In genomic region chrX:12575827-12576408, dm6 we compare ENCODE assay signal across 1 fruit fly cellular context.
TF ChIP-seq lines count a peak whose summit lies in the region.

No protein-coding gene starts in this region.

TF ChIP-seq in whole organism, embryonic, 481 proteins besides CTCF, POLR2A, EP300 and RAD21 (continued from another document and continues in another):
- TF ChIP-seq Rx (GFP tag; IDR thresholded peaks at IDR 0.05; lab: Robert Waterston, UW) (0 out of 2 replicates have a peak, but pooled peaks have one; percentile 22), CG4730 (GFP tag; IDR thresholded peaks at IDR 0.05; lab: Robert Waterston, UW) (peak; percentile 18; the same call in 1 of the 2 replicates), sr (GFP tag; IDR thresholded peaks at IDR 0.05; lab: Robert Waterston, UW) (no peak), bowl (GFP tag; IDR thresholded peaks at IDR 0.05; lab: Robert Waterston, UW) (no peak), tll (GFP tag; optimal IDR thresholded peaks at IDR 0.05; lab: Kevin White, UChicago) (no peak), run (tag; optimal IDR thresholded peaks at IDR 0.05; lab: Kevin White, UChicago) (no peak), CG11504 (tag; optimal IDR thresholded peaks at IDR 0.05; lab: Kevin White, UChicago) (peak; percentile 70), kay (GFP tag; optimal IDR thresholded peaks at IDR 0.05; lab: Kevin White, UChicago) (peak; percentile 32), slou (GFP tag; optimal IDR thresholded peaks at IDR 0.05; lab: Kevin White, UChicago) (no peak), Atf-2 (GFP tag; optimal IDR thresholded peaks at IDR 0.05; lab: Kevin White, UChicago) (peak; percentile 55), wek (GFP tag; optimal IDR thresholded peaks at IDR 0.05; lab: Kevin White, UChicago) (no peak), ato (GFP tag; IDR thresholded peaks at IDR 0.05; lab: Robert Waterston, UW; ENCODE audit: partially characterized antibody) (no peak), psq (GFP tag; optimal IDR thresholded peaks at IDR 0.05; lab: Kevin White, UChicago) (no peak), maf-S (GFP tag; optimal IDR thresholded peaks at IDR 0.05; lab: Kevin White, UChicago) (no peak), rib (GFP tag; IDR thresholded peaks at IDR 0.05; lab: Robert Waterston, UW) (peak; percentile 71), Oaz (GFP tag; IDR thresholded peaks at IDR 0.05; lab: Robert Waterston, UW) (no peak), CG10366 (GFP tag; IDR thresholded peaks at IDR 0.05; lab: Robert Waterston, UW) (peak; percentile 38; the same call in 1 of the 2 replicates), gro (GFP tag; optimal IDR thresholded peaks at IDR 0.05; lab: Kevin White, UChicago) (no peak), sima (GFP tag; optimal IDR thresholded peaks at IDR 0.05; lab: Kevin White, UChicago) (no peak), Taf1 (GFP tag; IDR thresholded peaks at IDR 0.05; lab: Robert Waterston, UW) (no peak), mirr (GFP tag; optimal IDR thresholded peaks at IDR 0.05; lab: Kevin White, UChicago) (no peak), CG8478 (optimal IDR thresholded peaks at IDR 0.05; lab: Kevin White, UChicago) (peak; percentile 80), CG4360 (GFP tag; IDR thresholded peaks at IDR 0.05; lab: Robert Waterston, UW) (no peak), Dref (GFP tag; IDR thresholded peaks at IDR 0.05; lab: Robert Waterston, UW) (no peak), CG13424 (tag; optimal IDR thresholded peaks at IDR 0.05; lab: Kevin White, UChicago) (peak; percentile 68), ATbp (GFP tag; optimal IDR thresholded peaks at IDR 0.05; lab: Kevin White, UChicago) (peak; percentile 61), eve (GFP tag; optimal IDR thresholded peaks at IDR 0.05; lab: Kevin White, UChicago) (peak in 1 of 2 experiments; percentile 86), ranshi (GFP tag; IDR thresholded peaks at IDR 0.05; lab: Robert Waterston, UW) (peak; percentile 47; the same call in 1 of the 2 replicates), CG42726 (GFP tag; IDR thresholded peaks at IDR 0.05; lab: Robert Waterston, UW; ENCODE audit: partially characterized antibody) (no peak), Dad (GFP tag; optimal IDR thresholded peaks at IDR 0.05; lab: Kevin White, UChicago) (no peak), sob (GFP tag; IDR thresholded peaks at IDR 0.05; lab: Robert Waterston, UW) (no peak), ttk (GFP tag; IDR thresholded peaks at IDR 0.05; lab: Robert Waterston, UW) (no peak), chinmo (GFP tag; IDR thresholded peaks at IDR 0.05; lab: Robert Waterston, UW; ENCODE audit: partially characterized antibody) (no peak), Ada2b (GFP tag; IDR thresholded peaks at IDR 0.05; lab: Robert Waterston, UW) (no peak), Max (GFP tag; optimal IDR thresholded peaks at IDR 0.05; lab: Kevin White, UChicago) (peak; percentile 63), CG14965 (GFP tag; optimal IDR thresholded peaks at IDR 0.05; lab: Kevin White, UChicago; ENCODE audit: borderline replicate concordance) (no peak), CG17802 (tag; optimal IDR thresholded peaks at IDR 0.05; lab: Kevin White, UChicago) (no peak), CG10654 (GFP tag; optimal IDR thresholded peaks at IDR 0.05; lab: Kevin White, UChicago) (peak; percentile 38), eyg (GFP tag; optimal IDR thresholded peaks at IDR 0.05; lab: Kevin White, UChicago) (no peak), CG8089 (GFP tag; optimal IDR thresholded peaks at IDR 0.05; lab: Kevin White, UChicago) (peak; percentile 5), Atf3 (GFP tag; optimal IDR thresholded peaks at IDR 0.05; lab: Kevin White, UChicago) (peak; percentile 33), Hr78 (GFP tag; optimal IDR thresholded peaks at IDR 0.05; lab: Kevin White, UChicago) (no peak), CG7963 (GFP tag; IDR thresholded peaks at IDR 0.05; lab: Robert Waterston, UW; ENCODE audit: partially characterized antibody) (no peak), CG11398 (GFP tag; optimal IDR thresholded peaks at IDR 0.05; lab: Kevin White, UChicago) (no peak), CG7928 (GFP tag; optimal IDR thresholded peaks at IDR 0.05; lab: Kevin White, UChicago) (no peak), CG10209 (GFP tag; optimal IDR thresholded peaks at IDR 0.05; lab: Kevin White, UChicago) (peak; percentile 64), lov (optimal IDR thresholded peaks at IDR 0.05; lab: Kevin White, UChicago) (no peak), lov (GFP tag; IDR thresholded peaks at IDR 0.05; lab: Robert Waterston, UW) (0 out of 3 replicates have a peak, but pooled peaks have one; percentile 45), CG34422 (GFP tag; IDR thresholded peaks at IDR 0.05; lab: Robert Waterston, UW) (no peak), trh (GFP tag; optimal IDR thresholded peaks at IDR 0.05; lab: Kevin White, UChicago) (no peak), ftz-f1 (GFP tag; optimal IDR thresholded peaks at IDR 0.05; lab: Kevin White, UChicago) (no peak), CG9437 (GFP tag; optimal IDR thresholded peaks at IDR 0.05; lab: Kevin White, UChicago) (peak; percentile 55), gcm2 (GFP tag; optimal IDR thresholded peaks at IDR 0.05; lab: Kevin White, UChicago) (no peak), CG34376 (GFP tag; optimal IDR thresholded peaks at IDR 0.05; lab: Kevin White, UChicago) (no peak), toy (GFP tag; IDR thresholded peaks at IDR 0.05; lab: Robert Waterston, UW) (no peak), CG14667 (GFP tag; IDR thresholded peaks at IDR 0.05; lab: Robert Waterston, UW) (no peak; the same call in 1 of the 2 replicates), unpg (GFP tag; optimal IDR thresholded peaks at IDR 0.05; lab: Kevin White, UChicago) (peak; percentile 75), Bdp1 (GFP tag; optimal IDR thresholded peaks at IDR 0.05; lab: Kevin White, UChicago) (no peak), CG17829 (tag; optimal IDR thresholded peaks at IDR 0.05; lab: Kevin White, UChicago) (peak; percentile 81), Sin3A (optimal IDR thresholded peaks at IDR 0.05; lab: Kevin White, UChicago) (no peak), Ssrp (tag; optimal IDR thresholded peaks at IDR 0.05; lab: Kevin White, UChicago) (peak; percentile 85), CG33213 (GFP tag; optimal IDR thresholded peaks at IDR 0.05; lab: Kevin White, UChicago) (peak; percentile 12), CG13123 (GFP tag; optimal IDR thresholded peaks at IDR 0.05; lab: Kevin White, UChicago) (peak; percentile 30), nerfin-2 (GFP tag; IDR thresholded peaks at IDR 0.05; lab: Robert Waterston, UW; ENCODE audit: partially characterized antibody) (no peak), CG6175 (GFP tag; IDR thresholded peaks at IDR 0.05; lab: Robert Waterston, UW) (peak; percentile 37; the same call in 1 of the 3 replicates), Hmx (GFP tag; optimal IDR thresholded peaks at IDR 0.05; lab: Kevin White, UChicago) (no peak), pnt (GFP tag; optimal IDR thresholded peaks at IDR 0.05; lab: Kevin White, UChicago) (no peak), MBD-R2 (GFP tag; IDR thresholded peaks at IDR 0.05; lab: Robert Waterston, UW) (no peak), tna (GFP tag; IDR thresholded peaks at IDR 0.05; lab: Robert Waterston, UW; ENCODE audit: partially characterized antibody) (no peak), CG12769 (tag; optimal IDR thresholded peaks at IDR 0.05; lab: Kevin White, UChicago) (no peak), Kr (GFP tag; optimal IDR thresholded peaks at IDR 0.05; lab: Kevin White, UChicago) (peak; percentile 38), cas (GFP tag; IDR thresholded peaks at IDR 0.05; lab: Robert Waterston, UW) (no peak), CG8924 (tag; optimal IDR thresholded peaks at IDR 0.05; lab: Kevin White, UChicago) (peak; percentile 69), kni (GFP tag; optimal IDR thresholded peaks at IDR 0.05; lab: Kevin White, UChicago) (no peak), CG17612 (GFP tag; IDR thresholded peaks at IDR 0.05; lab: Robert Waterston, UW) (no peak), slp2 (GFP tag; optimal IDR thresholded peaks at IDR 0.05; lab: Kevin White, UChicago) (peak; percentile 51), pan (optimal IDR thresholded peaks at IDR 0.05; lab: Kevin White, UChicago) (no peak), pan (GFP tag; optimal IDR thresholded peaks at IDR 0.05 in 1 of 2, IDR thresholded peaks at IDR 0.05 in 1 of 2) (peak in 1 of 2 experiments; percentile 48), CG13296 (GFP tag; optimal IDR thresholded peaks at IDR 0.05; lab: Kevin White, UChicago) (no peak), CG32772 (GFP tag; IDR thresholded peaks at IDR 0.05; lab: Robert Waterston, UW) (peak; percentile 38; the same call in 1 of the 2 replicates), CG6272 (GFP tag; IDR thresholded peaks at IDR 0.05; lab: Robert Waterston, UW) (no peak), CG2120 (GFP tag; optimal IDR thresholded peaks at IDR 0.05; lab: Kevin White, UChicago) (no peak), CG6654 (GFP tag; optimal IDR thresholded peaks at IDR 0.05; lab: Kevin White, UChicago) (peak; percentile 44), CG8765 (GFP tag; IDR thresholded peaks at IDR 0.05; lab: Robert Waterston, UW) (peak; percentile 32; the same call in 1 of the 2 replicates), gt (GFP tag; IDR thresholded peaks at IDR 0.05; lab: Robert Waterston, UW) (no peak), gce (GFP tag; IDR thresholded peaks at IDR 0.05; lab: Robert Waterston, UW) (0 out of 3 replicates have a peak, but pooled peaks have one; percentile 32), Hr3 (GFP tag; optimal IDR thresholded peaks at IDR 0.05; lab: Kevin White, UChicago) (peak; percentile 68), p53 (GFP tag; optimal IDR thresholded peaks at IDR 0.05; lab: Kevin White, UChicago) (no peak), CG17568 (GFP tag; optimal IDR thresholded peaks at IDR 0.05; lab: Kevin White, UChicago) (peak; percentile 12), sd (tag; optimal IDR thresholded peaks at IDR 0.05; lab: Kevin White, UChicago) (no peak), fd96Cb (tag; optimal IDR thresholded peaks at IDR 0.05; lab: Kevin White, UChicago) (peak; percentile 80), GATAe (GFP tag; conservative IDR thresholded peaks at IDR 0.05; lab: Robert Waterston, UW) (no peak), pum (GFP tag; optimal IDR thresholded peaks at IDR 0.05; lab: Kevin White, UChicago) (peak; percentile 43), vnd (GFP tag; IDR thresholded peaks at IDR 0.05; lab: Robert Waterston, UW; ENCODE audit: partially characterized antibody) (no peak), repo (GFP tag; optimal IDR thresholded peaks at IDR 0.05; lab: Kevin White, UChicago) (no peak), CG8290 (GFP tag; optimal IDR thresholded peaks at IDR 0.05; lab: Kevin White, UChicago) (peak; percentile 51), CG8290 (tag; optimal IDR thresholded peaks at IDR 0.05; lab: Kevin White, UChicago) (no peak), ash1 (GFP tag; optimal IDR thresholded peaks at IDR 0.05; lab: Kevin White, UChicago) (no peak), CG4820 (GFP tag; optimal IDR thresholded peaks at IDR 0.05; lab: Kevin White, UChicago) (peak; percentile 60), jumu (GFP tag; optimal IDR thresholded peaks at IDR 0.05; lab: Kevin White, UChicago) (peak; percentile 11), Ravus (GFP tag; IDR thresholded peaks at IDR 0.05; lab: Robert Waterston, UW) (no peak), phol (tag; optimal IDR thresholded peaks at IDR 0.05; lab: Kevin White, UChicago) (peak; percentile 87), pzg (GFP tag; optimal IDR thresholded peaks at IDR 0.05; lab: Kevin White, UChicago) (no peak), Dek (tag; optimal IDR thresholded peaks at IDR 0.05; lab: Kevin White, UChicago) (no peak), gcm (GFP tag; optimal IDR thresholded peaks at IDR 0.05; lab: Kevin White, UChicago) (peak; percentile 78), CG34224 (GFP tag; IDR thresholded peaks at IDR 0.05; lab: Robert Waterston, UW; ENCODE audit: partially characterized antibody) (no peak), CG31441 (GFP tag; IDR thresholded peaks at IDR 0.05; lab: Robert Waterston, UW) (peak; percentile 88), fd64A (GFP tag; optimal IDR thresholded peaks at IDR 0.05; lab: Kevin White, UChicago) (no peak), CG2116 (GFP tag; optimal IDR thresholded peaks at IDR 0.05; lab: Kevin White, UChicago) (peak; percentile 36), amos (GFP tag; IDR thresholded peaks at IDR 0.05; lab: Robert Waterston, UW; ENCODE audit: partially characterized antibody) (no peak), sc (optimal IDR thresholded peaks at IDR 0.05; lab: Kevin White, UChicago) (no peak), sc (GFP tag; optimal IDR thresholded peaks at IDR 0.05; lab: Kevin White, UChicago) (peak; percentile 79), Asciz (GFP tag; optimal IDR thresholded peaks at IDR 0.05; lab: Kevin White, UChicago) (peak; percentile 69), B-H2 (GFP tag; optimal IDR thresholded peaks at IDR 0.05; lab: Kevin White, UChicago) (no peak), Dip2 (GFP tag; IDR thresholded peaks at IDR 0.05; lab: Robert Waterston, UW) (no peak), zen (tag; optimal IDR thresholded peaks at IDR 0.05; lab: Kevin White, UChicago) (peak; percentile 59), Pdp1 (GFP tag; optimal IDR thresholded peaks at IDR 0.05; lab: Kevin White, UChicago) (peak; percentile 44 to 48), grau (tag; optimal IDR thresholded peaks at IDR 0.05; lab: Kevin White, UChicago) (peak; percentile 66), lab (GFP tag; optimal IDR thresholded peaks at IDR 0.05; lab: Kevin White, UChicago) (no peak), BtbVII (GFP tag; optimal IDR thresholded peaks at IDR 0.05; lab: Kevin White, UChicago) (no peak), YL-1 (GFP tag; optimal IDR thresholded peaks at IDR 0.05; lab: Kevin White, UChicago) (no peak), Neu2 (GFP tag; optimal IDR thresholded peaks at IDR 0.05; lab: Kevin White, UChicago; ENCODE audit: borderline replicate concordance) (no peak), CG17912 (GFP tag; optimal IDR thresholded peaks at IDR 0.05; lab: Kevin White, UChicago) (no peak), CG12071 (GFP tag; optimal IDR thresholded peaks at IDR 0.05; lab: Kevin White, UChicago) (no peak), Spps (tag; optimal IDR thresholded peaks at IDR 0.05; lab: Kevin White, UChicago) (peak; percentile 82), CG12299 (tag; optimal IDR thresholded peaks at IDR 0.05; lab: Kevin White, UChicago) (peak; percentile 30), klu (GFP tag; IDR thresholded peaks at IDR 0.05; lab: Robert Waterston, UW) (no peak), CG15073 (GFP tag; optimal IDR thresholded peaks at IDR 0.05; lab: Kevin White, UChicago) (no peak), pros (GFP tag; optimal IDR thresholded peaks at IDR 0.05; lab: Kevin White, UChicago) (no peak), ro (GFP tag; IDR thresholded peaks at IDR 0.05; lab: Robert Waterston, UW) (no peak; the same call in 1 of the 2 replicates), cato (GFP tag; optimal IDR thresholded peaks at IDR 0.05; lab: Kevin White, UChicago; ENCODE audit: borderline replicate concordance) (peak; percentile 34), Fer2 (tag; optimal IDR thresholded peaks at IDR 0.05; lab: Kevin White, UChicago) (no peak), CG11695 (GFP tag; IDR thresholded peaks at IDR 0.05; lab: Robert Waterston, UW) (0 out of 3 replicates have a peak, but pooled peaks have one; percentile 38)
